Worm (Caenorhabditis elegans): Measurements from ENCODE around the gene sfxn-1.4.

Gene sfxn-1.4

DNA sequence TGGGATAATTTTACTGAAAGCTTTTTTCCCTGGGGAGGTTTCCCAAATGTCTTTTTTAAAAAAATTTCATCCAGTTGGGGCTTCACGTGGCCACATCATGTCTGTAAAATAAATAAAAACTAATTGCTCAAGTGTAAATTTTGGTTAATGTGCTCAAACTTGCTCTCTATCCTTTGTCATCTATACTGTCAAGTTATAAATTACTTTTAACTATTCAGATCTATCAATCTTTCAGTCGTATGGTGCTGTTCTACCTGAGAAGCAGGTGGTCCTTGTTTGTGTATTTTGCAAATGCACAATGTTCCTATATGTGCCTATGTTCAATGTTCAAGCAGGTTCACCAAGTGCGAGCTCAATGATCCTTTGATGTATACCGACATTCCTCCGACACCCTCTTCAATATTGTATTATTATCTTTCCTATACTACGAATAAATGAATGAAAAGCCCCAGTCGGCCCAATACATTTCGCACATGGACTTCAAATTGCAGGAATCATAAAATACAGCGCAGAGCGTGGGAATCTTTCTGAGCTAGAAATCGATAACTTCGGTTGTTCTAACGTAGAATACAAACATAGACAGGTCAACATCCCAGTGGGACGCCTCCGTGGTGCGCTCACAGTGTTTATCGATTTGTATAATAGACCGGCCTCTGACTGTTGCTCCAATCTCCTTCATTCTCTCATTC, at the start of gene sfxn-1.4, which contains the start of gene C47D12.4:
sfxn-1.4 (minus strand) TSS at position 101 of the 689 bp plus-strand sequence.
C47D12.4 (plus strand) TSS at position 639 of the 689 bp plus-strand sequence.
- TF ChIP-seq pha-4 (tag; optimal IDR thresholded peaks at IDR 0.05) (no peak), elt-3 (tag; optimal IDR thresholded peaks at IDR 0.05) (no peak), nhr-76 (tag; optimal IDR thresholded peaks at IDR 0.05) (no peak), daf-12 (tag; optimal IDR thresholded peaks at IDR 0.05) (no peak), elt-2 (tag; optimal IDR thresholded peaks at IDR 0.05) (no peak), ceh-16 (tag; optimal IDR thresholded peaks at IDR 0.05) (no peak), nhr-25 (tag; optimal IDR thresholded peaks at IDR 0.05) (no peak), lsy-12 (tag; optimal IDR thresholded peaks at IDR 0.05) (no peak), R02D3.7 (tag; optimal IDR thresholded peaks at IDR 0.05) (no peak), hmg-11 (tag; optimal IDR thresholded peaks at IDR 0.05) (no peak), snpc-4 (tag; optimal IDR thresholded peaks at IDR 0.05) (no peak)

DNA sequence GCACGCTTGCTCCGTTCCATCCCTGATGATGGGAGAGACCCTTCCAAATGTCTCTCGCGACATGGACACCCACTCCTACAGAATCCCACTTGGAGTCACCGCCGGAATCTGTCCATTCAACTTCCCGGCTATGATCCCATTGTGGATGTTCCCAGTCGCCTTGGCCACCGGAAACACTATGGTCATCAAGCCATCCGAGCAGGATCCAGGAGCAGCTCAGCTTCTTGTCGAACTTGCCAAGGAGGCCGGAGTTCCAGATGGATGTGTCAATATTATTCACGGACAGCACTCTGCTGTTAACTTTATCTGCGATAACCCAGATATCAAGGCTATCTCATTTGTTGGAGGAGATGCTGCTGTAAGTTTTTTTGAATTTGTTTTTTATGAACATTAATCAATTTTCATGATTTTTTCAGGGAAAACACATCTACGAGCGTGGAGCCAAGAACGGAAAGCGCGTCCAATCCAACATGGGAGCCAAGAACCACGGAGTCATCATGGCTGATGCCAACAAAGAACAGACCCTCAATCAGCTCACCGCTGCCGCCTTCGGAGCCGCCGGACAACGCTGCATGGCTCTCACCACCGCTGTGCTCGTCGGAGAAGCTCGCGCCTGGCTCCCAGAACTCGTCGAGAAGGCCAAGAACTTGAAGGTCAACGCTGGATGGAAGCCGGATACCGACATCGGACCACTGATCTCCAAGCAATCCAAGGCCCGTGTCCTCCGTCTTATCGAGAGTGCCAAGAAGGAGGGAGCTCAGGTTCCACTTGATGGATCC, 48.9 kb upstream of the sfxn-1.4 start:
- no peak for TF ChIP-seq nhr-77 (tag; optimal IDR thresholded peaks at IDR 0.05)
- TF ChIP-seq nhr-23 (tag; optimal IDR thresholded peaks at IDR 0.05) = no peak

DNA sequence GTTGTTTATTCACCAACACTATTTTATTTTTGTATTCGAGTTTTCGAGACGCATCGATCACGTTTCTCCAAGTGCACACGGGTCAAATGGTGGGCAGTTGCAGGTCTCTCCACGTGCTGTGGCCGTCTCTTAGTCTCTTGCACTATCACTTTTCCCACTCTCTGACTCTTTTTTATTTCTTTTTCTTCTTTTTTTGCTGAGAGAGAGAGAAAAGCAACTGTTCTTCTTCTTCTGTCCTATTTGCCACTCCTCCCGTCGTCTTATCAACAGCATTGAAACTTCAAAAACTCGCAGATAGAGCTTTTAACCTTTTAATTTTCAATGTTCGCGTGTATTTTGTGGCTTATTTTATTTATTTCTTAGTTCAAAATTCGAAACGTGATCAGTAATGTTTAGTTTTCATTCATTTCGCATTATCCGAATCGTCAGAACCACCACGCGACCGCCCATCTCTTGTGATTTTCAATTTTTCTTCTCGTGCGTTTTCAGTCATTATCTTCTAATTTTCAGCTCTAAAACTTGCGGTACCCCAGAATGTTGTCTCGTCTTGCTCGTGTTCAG, 47.6 kb upstream of the sfxn-1.4 start, which contains the start of gene alh-8:
alh-8 (plus strand) TSS at position 511 of the 561 bp plus-strand sequence.
- no peak for TF ChIP-seq nhr-25 (tag; optimal IDR thresholded peaks at IDR 0.05)
- TF ChIP-seq R02D3.7 (tag; optimal IDR thresholded peaks at IDR 0.05) = no peak
- peak; percentile 55 for TF ChIP-seq pha-4 (tag; optimal IDR thresholded peaks at IDR 0.05)
- TF ChIP-seq ceh-16 (tag; optimal IDR thresholded peaks at IDR 0.05) = no peak
- TF ChIP-seq elt-2 (tag; optimal IDR thresholded peaks at IDR 0.05) = peak; percentile 76
- TF ChIP-seq elt-3 (tag; optimal IDR thresholded peaks at IDR 0.05) = no peak
- TF ChIP-seq mdl-1 (tag; optimal IDR thresholded peaks at IDR 0.05) = peak; percentile 92
- TF ChIP-seq pqm-1 (tag; optimal IDR thresholded peaks at IDR 0.05) = peak; percentile 14
- no peak for TF ChIP-seq nhr-67 (tag; optimal IDR thresholded peaks at IDR 0.05)
- no peak for TF ChIP-seq ZK546.5 (tag; optimal IDR thresholded peaks at IDR 0.05)
- TF ChIP-seq jun-1 (tag; optimal IDR thresholded peaks at IDR 0.05) = no peak
- TF ChIP-seq lin-39 (tag; optimal IDR thresholded peaks at IDR 0.05) = peak; percentile 31
- no peak for TF ChIP-seq egl-27 (tag; optimal IDR thresholded peaks at IDR 0.05)
- no peak for TF ChIP-seq skn-1 (tag; optimal IDR thresholded peaks at IDR 0.05)
- TF ChIP-seq nhr-23 (tag; optimal IDR thresholded peaks at IDR 0.05) = peak; percentile 5
- peak; percentile 14 for TF ChIP-seq lin-15B (tag; optimal IDR thresholded peaks at IDR 0.05)
- TF ChIP-seq nhr-76 (tag; optimal IDR thresholded peaks at IDR 0.05) = no peak
- no peak for TF ChIP-seq ztf-11 (tag; optimal IDR thresholded peaks at IDR 0.05)
- TF ChIP-seq nhr-77 (tag; optimal IDR thresholded peaks at IDR 0.05) = peak; percentile 21
- TF ChIP-seq sea-2 (GFP tag; optimal IDR thresholded peaks at IDR 0.05) = no peak
- no peak for TF ChIP-seq ceh-82 (tag; optimal IDR thresholded peaks at IDR 0.05)
- no peak for TF ChIP-seq ceh-9 (tag; optimal IDR thresholded peaks at IDR 0.05)
- no peak for TF ChIP-seq nhr-43 (tag; optimal IDR thresholded peaks at IDR 0.05; ENCODE audit: poor library complexity, severe bottlenecking)
- no peak for TF ChIP-seq fkh-10 (GFP tag; optimal IDR thresholded peaks at IDR 0.05)
- peak; percentile 44 for TF ChIP-seq nfya-1 (tag; optimal IDR thresholded peaks at IDR 0.05; ENCODE audit: insufficient read depth)
- no peak for TF ChIP-seq mml-1 (tag; optimal IDR thresholded peaks at IDR 0.05)
- TF ChIP-seq unc-39 (tag; optimal IDR thresholded peaks at IDR 0.05) = no peak
- TF ChIP-seq unc-62 (GFP tag; optimal IDR thresholded peaks at IDR 0.05) = no peak
- TF ChIP-seq elt-1 (tag; optimal IDR thresholded peaks at IDR 0.05) = no peak
- TF ChIP-seq ama-1 (optimal IDR thresholded peaks at IDR 0.05) = peak; percentile 53
- no peak for TF ChIP-seq ztf-4 (tag; optimal IDR thresholded peaks at IDR 0.05)

DNA sequence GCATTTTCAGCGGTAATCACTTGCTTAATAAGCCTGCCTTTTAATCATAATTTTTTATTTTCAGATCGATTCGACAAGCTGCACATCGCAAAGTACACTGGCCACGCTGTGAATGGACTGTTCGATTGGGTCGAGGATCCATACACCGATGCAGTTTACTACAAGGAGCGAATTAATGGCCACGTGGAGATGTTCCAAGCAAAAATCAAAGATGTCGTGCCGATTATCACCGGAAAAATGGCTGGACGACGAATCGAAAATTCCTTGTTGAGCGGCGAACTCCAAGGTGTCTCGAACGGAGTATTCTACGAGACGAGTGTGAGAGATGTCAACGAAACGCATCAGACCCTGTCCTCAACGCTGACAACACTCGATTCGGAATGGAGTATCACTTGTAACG, 46.4 kb upstream of the sfxn-1.4 start:
- TF ChIP-seq skn-1 (tag; optimal IDR thresholded peaks at IDR 0.05) (no peak), snpc-4 (tag; optimal IDR thresholded peaks at IDR 0.05) (no peak), elt-1 (tag; optimal IDR thresholded peaks at IDR 0.05) (no peak), nhr-23 (tag; optimal IDR thresholded peaks at IDR 0.05) (no peak)
